1 fruit fly cellular context compared by ENCODE assay signal in genomic region chr3R:11237598-11237997, dm6.
A peak's percentile ranks its signal among the peaks of the same experiment; 100 is the strongest.
TF ChIP-seq lines count a peak whose summit lies in the region.

Gene CG31388, plus strand, starts transcription at chr3R:11237815.

TF ChIP-seq in whole organism, embryonic, 481 proteins besides CTCF, POLR2A, EP300 and RAD21 (continued from another document):
- TF ChIP-seq aop (GFP tag; IDR thresholded peaks at IDR 0.05; lab: Robert Waterston, UW) (no peak), CG13424 (tag; optimal IDR thresholded peaks at IDR 0.05; lab: Kevin White, UChicago) (no peak), eyg (GFP tag; optimal IDR thresholded peaks at IDR 0.05; lab: Kevin White, UChicago) (no peak), CG1603 (tag; optimal IDR thresholded peaks at IDR 0.05; lab: Kevin White, UChicago) (peak; percentile 31), CG8765 (GFP tag; IDR thresholded peaks at IDR 0.05; lab: Robert Waterston, UW) (no peak), MESR4 (GFP tag; optimal IDR thresholded peaks at IDR 0.05; lab: Kevin White, UChicago) (peak; percentile 83), sug (tag; optimal IDR thresholded peaks at IDR 0.05; lab: Kevin White, UChicago) (peak; percentile 96), HmgZ (tag; optimal IDR thresholded peaks at IDR 0.05; lab: Kevin White, UChicago) (peak; percentile 27), crp (GFP tag; optimal IDR thresholded peaks at IDR 0.05; lab: Kevin White, UChicago) (peak in 1 of 2 experiments; percentile 49), Ets97D (GFP tag; optimal IDR thresholded peaks at IDR 0.05; lab: Kevin White, UChicago) (peak; percentile 44), onecut (GFP tag; IDR thresholded peaks at IDR 0.05; lab: Robert Waterston, UW) (peak; percentile 32; the same call in 1 of the 2 replicates), MBD-R2 (GFP tag; IDR thresholded peaks at IDR 0.05; lab: Robert Waterston, UW) (peak; percentile 85), CG4854 (GFP tag; optimal IDR thresholded peaks at IDR 0.05; lab: Kevin White, UChicago) (no peak), row (GFP tag; IDR thresholded peaks at IDR 0.05; lab: Robert Waterston, UW) (no peak), D19A (tag; optimal IDR thresholded peaks at IDR 0.05; lab: Kevin White, UChicago) (peak; percentile 98), stwl (tag; optimal IDR thresholded peaks at IDR 0.05; lab: Kevin White, UChicago) (peak; percentile 48), Hmr (GFP tag; optimal IDR thresholded peaks at IDR 0.05; lab: Kevin White, UChicago) (no peak), CG7271 (tag; optimal IDR thresholded peaks at IDR 0.05; lab: Kevin White, UChicago) (no peak), CG14710 (tag; optimal IDR thresholded peaks at IDR 0.05; lab: Kevin White, UChicago) (peak; percentile 95), pnt (GFP tag; optimal IDR thresholded peaks at IDR 0.05; lab: Kevin White, UChicago) (no peak), Nf-YA (GFP tag; IDR thresholded peaks at IDR 0.05; lab: Robert Waterston, UW) (no peak)
